Fruit fly (Drosophila melanogaster) whole organism, pupa: Measurements from ENCODE around the gene slam.

ENCODE experiments used
- CG15710 ChIP-seq: fragments of 200-800 bp; sonication (Bioruptor generic); optimal IDR thresholded peaks from 2 replicates; lab custom pipeline; 2018; ENCODE audit warnings: missing biosample characterization, mild to moderate bottlenecking, missing genetic modification characterization, moderate library complexity
- EcR ChIP-seq: fragments of 200-800 bp; sonication (Bioruptor generic); optimal IDR thresholded peaks from 3 replicates; lab custom pipeline; 2019; ENCODE audit warnings: missing biosample characterization, missing genetic modification characterization, mild to moderate bottlenecking, moderate library complexity, missing genetic modification reagents
- Pif1A ChIP-seq: fragments of 200-800 bp; sonication (Bioruptor generic); optimal IDR thresholded peaks from 3 replicates; lab custom pipeline; 2016; ENCODE audit warnings: missing biosample characterization, missing genetic modification characterization
- gl ChIP-seq: fragments of 200-800 bp; sonication (Bioruptor generic); optimal IDR thresholded peaks from 2 replicates; lab custom pipeline; 2018; ENCODE audit warnings: missing biosample characterization, mild to moderate bottlenecking, missing genetic modification characterization

DNA sequence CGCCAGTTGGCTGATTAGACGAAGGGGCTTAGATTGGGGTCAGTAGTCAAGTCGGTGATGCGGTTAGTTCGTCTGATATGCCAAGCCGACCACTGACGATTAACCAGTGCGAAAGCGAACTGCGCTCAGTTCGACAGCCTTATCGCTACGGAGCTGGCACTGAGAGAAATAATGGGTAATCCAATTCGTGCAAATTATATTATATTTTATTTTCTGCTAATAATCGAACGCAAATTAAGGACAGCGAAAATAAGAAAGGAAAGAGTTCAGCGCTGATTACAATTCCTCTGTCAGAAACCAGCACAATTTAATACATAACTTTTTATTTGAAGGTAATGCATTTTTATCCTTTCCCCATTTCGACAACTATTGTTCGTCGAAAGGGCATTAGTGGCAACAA, 25.0 kb downstream of the slam start, which contains the start of gene CG42369:
- TF ChIP-seq Pif1A (GFP tag; lab: Kevin White, UChicago), result no peak
- no peak for TF ChIP-seq gl
- no peak for TF ChIP-seq EcR (GFP tag; lab: Kevin White, UChicago)
- no peak for TF ChIP-seq CG15710
